Fruit fly (Drosophila melanogaster): ENCODE results near the gene CG43059.

dm6 chr3L:8289336-8290258 is 29.2 kb downstream of the CG43059 start, which contains the start of gene cert:
- TF ChIP-seq Dll (optimal IDR thresholded peaks at IDR 0.05) (no peak), CG8478 (optimal IDR thresholded peaks at IDR 0.05) (no peak), pan (optimal IDR thresholded peaks at IDR 0.05) (no peak), EcR (GFP tag; optimal IDR thresholded peaks at IDR 0.05) (no peak), usp (GFP tag; optimal IDR thresholded peaks at IDR 0.05) (no peak)
